Fruit fly (Drosophila melanogaster): ENCODE results near the gene crp.
A peak's percentile ranks its signal among the peaks of the same experiment; 100 is the strongest.

Gene crp

DNA sequence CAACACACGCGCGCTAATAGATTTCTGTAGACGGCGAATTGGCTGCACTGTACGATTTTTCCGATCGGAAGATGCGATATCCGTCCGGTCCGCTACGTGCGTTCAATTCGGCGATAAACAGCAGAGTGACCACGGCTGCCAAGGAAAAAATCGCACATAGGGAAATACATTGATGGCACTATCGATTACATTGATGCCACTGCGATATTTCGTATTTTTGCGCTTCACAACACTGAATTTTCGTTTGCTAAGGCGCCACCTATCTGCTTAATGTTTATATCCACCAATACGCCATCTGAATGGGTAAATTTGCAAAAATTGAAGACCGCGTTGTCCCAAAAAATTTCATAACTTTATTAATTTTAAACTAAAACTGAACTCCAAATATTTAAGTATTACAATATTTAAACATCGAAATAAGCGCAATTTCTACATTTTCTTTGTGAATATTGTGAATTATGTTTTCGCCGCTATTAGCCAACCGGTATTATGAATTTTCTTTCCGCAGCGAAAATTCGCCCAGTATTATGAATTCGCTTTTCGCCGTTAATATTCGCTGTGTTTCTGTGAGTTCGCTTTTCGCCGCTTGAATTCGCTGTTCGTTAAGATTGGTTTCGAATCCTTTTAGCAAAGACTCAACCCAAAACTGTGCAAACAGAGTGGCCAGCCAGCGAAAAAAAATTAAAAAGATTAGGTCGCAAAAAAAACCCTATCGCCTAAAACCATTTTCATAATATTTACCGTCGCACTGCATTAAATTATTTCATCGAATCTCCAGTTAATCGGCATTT lies at the start of gene crp, which contains the start of gene pkaap (continued):
- peak; percentile 93 for TF ChIP-seq lilli (GFP tag; optimal IDR thresholded peaks at IDR 0.05)
- no peak for TF ChIP-seq CG31441 (GFP tag; IDR thresholded peaks at IDR 0.05)
- TF ChIP-seq E2f1 (GFP tag; IDR thresholded peaks at IDR 0.05): no peak
- no peak for TF ChIP-seq CG30020 (tag; optimal IDR thresholded peaks at IDR 0.05)
- TF ChIP-seq CG2120 (GFP tag; optimal IDR thresholded peaks at IDR 0.05): peak; percentile 92
- no peak for TF ChIP-seq CG10366 (GFP tag; IDR thresholded peaks at IDR 0.05)
- peak; percentile 48 for TF ChIP-seq crc (GFP tag; optimal IDR thresholded peaks at IDR 0.05)
- peak; percentile 86 for TF ChIP-seq CG10543 (GFP tag; optimal IDR thresholded peaks at IDR 0.05)
- TF ChIP-seq CG7987 (GFP tag; optimal IDR thresholded peaks at IDR 0.05): peak; percentile 74
- peak; percentile 70 for TF ChIP-seq CG12391 (tag; optimal IDR thresholded peaks at IDR 0.05)
- TF ChIP-seq ro (GFP tag; IDR thresholded peaks at IDR 0.05): no peak
- peak; percentile 42 for TF ChIP-seq CG6254 (GFP tag; optimal IDR thresholded peaks at IDR 0.05)
- no peak for TF ChIP-seq Doc3 (GFP tag; IDR thresholded peaks at IDR 0.05; ENCODE audit: partially characterized antibody)
- no peak for TF ChIP-seq ssp (GFP tag; IDR thresholded peaks at IDR 0.05)
- peak; percentile 69 for TF ChIP-seq bcd (GFP tag; optimal IDR thresholded peaks at IDR 0.05)
- TF ChIP-seq luna (GFP tag; optimal IDR thresholded peaks at IDR 0.05): peak; percentile 36
- no peak for TF ChIP-seq ara (GFP tag; IDR thresholded peaks at IDR 0.05)
- TF ChIP-seq her (GFP tag; optimal IDR thresholded peaks at IDR 0.05): peak; percentile 84
- TF ChIP-seq aop (GFP tag; IDR thresholded peaks at IDR 0.05): no peak
- TF ChIP-seq ems (GFP tag; optimal IDR thresholded peaks at IDR 0.05): peak; percentile 68
- TF ChIP-seq CG13296 (GFP tag; optimal IDR thresholded peaks at IDR 0.05): peak; percentile 55
- peak; percentile 99 for TF ChIP-seq Ets65A (GFP tag)
- TF ChIP-seq CG1529 (GFP tag; optimal IDR thresholded peaks at IDR 0.05): peak; percentile 61
- peak; percentile 58 for TF ChIP-seq tio (GFP tag; optimal IDR thresholded peaks at IDR 0.05)
- TF ChIP-seq maf-S (GFP tag; optimal IDR thresholded peaks at IDR 0.05): peak; percentile 88
- no peak for TF ChIP-seq sr (GFP tag; IDR thresholded peaks at IDR 0.05)
- peak; percentile 78 for TF ChIP-seq CG8089 (GFP tag; optimal IDR thresholded peaks at IDR 0.05)
- TF ChIP-seq cg (GFP tag; optimal IDR thresholded peaks at IDR 0.05): no peak
- peak; percentile 90 for TF ChIP-seq B-H2 (GFP tag; optimal IDR thresholded peaks at IDR 0.05)
- TF ChIP-seq tx (GFP tag; optimal IDR thresholded peaks at IDR 0.05): peak; percentile 84
- TF ChIP-seq CG4617 (GFP tag; optimal IDR thresholded peaks at IDR 0.05; ENCODE audit: borderline replicate concordance): peak; percentile 98
- TF ChIP-seq CG10565 (GFP tag; optimal IDR thresholded peaks at IDR 0.05): peak; percentile 23
- no peak for TF ChIP-seq CG4404 (GFP tag; IDR thresholded peaks at IDR 0.05)
- TF ChIP-seq CG6683 (GFP tag; optimal IDR thresholded peaks at IDR 0.05): peak; percentile 37
- no peak for TF ChIP-seq chinmo (GFP tag; IDR thresholded peaks at IDR 0.05; ENCODE audit: partially characterized antibody)
- TF ChIP-seq CG4360 (GFP tag; IDR thresholded peaks at IDR 0.05): no peak
- TF ChIP-seq Hand (GFP tag; optimal IDR thresholded peaks at IDR 0.05): peak; percentile 64
- TF ChIP-seq CG8359 (GFP tag; optimal IDR thresholded peaks at IDR 0.05; ENCODE audit: borderline replicate concordance): peak; percentile 26
- no peak for TF ChIP-seq CG5953 (GFP tag; IDR thresholded peaks at IDR 0.05)
- no peak for TF ChIP-seq CG14667 (GFP tag; IDR thresholded peaks at IDR 0.05)
- TF ChIP-seq CG18476 (GFP tag; optimal IDR thresholded peaks at IDR 0.05): peak; percentile 27
- peak; percentile 42 for TF ChIP-seq CG10147 (GFP tag; optimal IDR thresholded peaks at IDR 0.05)
- peak; percentile 48 for TF ChIP-seq CG9727 (GFP tag; optimal IDR thresholded peaks at IDR 0.05)
- TF ChIP-seq lbe (GFP tag; optimal IDR thresholded peaks at IDR 0.05): peak; percentile 90
- TF ChIP-seq stc (GFP tag; IDR thresholded peaks at IDR 0.05): no peak
- no peak for TF ChIP-seq sc (optimal IDR thresholded peaks at IDR 0.05)
- peak; percentile 45 for TF ChIP-seq sc (GFP tag; optimal IDR thresholded peaks at IDR 0.05)
- TF ChIP-seq lov (optimal IDR thresholded peaks at IDR 0.05): no peak
- no peak for TF ChIP-seq lov (GFP tag; IDR thresholded peaks at IDR 0.05)
- TF ChIP-seq CG42726 (GFP tag; IDR thresholded peaks at IDR 0.05; ENCODE audit: partially characterized antibody): no peak

All from whole organism, embryonic.